Worm (Caenorhabditis elegans) whole organism, L4 larva: Measurements from ENCODE around the gene F55C10.4.

Experiments
- R02D3.7 ChIP-seq: fragments of 150-350 bp; sonication (generic microtip); optimal IDR thresholded peaks from 3 replicates; lab custom pipeline; 2014; ENCODE audit warnings: missing biosample characterization, missing genetic modification characterization
- ama-1 ChIP-seq: fragments of 150-350 bp; optimal IDR thresholded peaks from 2 replicates; lab custom pipeline; 2014; ENCODE audit warnings: inconsistent platforms, mixed read lengths
- ceh-44 ChIP-seq: fragments of 200-800 bp; sonication (Bioruptor generic); IDR thresholded peaks from 2 replicates; pipeline ENCODE4 v1.3.6; 2022; ENCODE audit warnings: missing genetic modification reagents, missing genetic modification characterization, missing compliant biosample characterization
- ceh-82 ChIP-seq: sonication (generic microtip); optimal IDR thresholded peaks from 2 replicates; lab custom pipeline; 2017; ENCODE audit warnings: missing biosample characterization, missing genetic modification characterization
- cey-2 ChIP-seq: sonication (generic microtip); optimal IDR thresholded peaks from 3 replicates; lab custom pipeline; 2017; ENCODE audit warnings: missing genetic modification characterization, mild to moderate bottlenecking, missing compliant biosample characterization, antibody characterized with exemption, borderline replicate concordance; ENCODE audit not compliant: insufficient read depth
- egl-27 ChIP-seq: sonication (generic microtip); optimal IDR thresholded peaks from 3 replicates; lab custom pipeline; 2017; ENCODE audit warnings: missing biosample characterization, missing genetic modification reagents, missing genetic modification characterization
- lin-15B ChIP-seq: fragments of 150-350 bp; sonication (generic microtip); optimal IDR thresholded peaks from 3 replicates; lab custom pipeline; 2014; ENCODE audit warnings: missing biosample characterization, missing genetic modification characterization
- saeg-2 ChIP-seq: fragments of 200-800 bp; sonication (Bioruptor generic); IDR thresholded peaks from 2 replicates; pipeline ENCODE4 v1.3.6; 2022; ENCODE audit warnings: missing genetic modification reagents, missing genetic modification characterization, missing compliant biosample characterization
- sdz-12 ChIP-seq: fragments of 200-800 bp; sonication (Bioruptor generic); optimal IDR thresholded peaks from 2 replicates; lab custom pipeline; 2018; ENCODE audit warnings: mild to moderate bottlenecking, missing genetic modification characterization, missing compliant biosample characterization
- zip-11 ChIP-seq: fragments of 200-800 bp; sonication (Bioruptor generic); IDR thresholded peaks from 2 replicates; pipeline ENCODE4 v1.3.6; 2022; ENCODE audit warnings: missing genetic modification characterization, missing compliant biosample characterization

- TF ChIP-seq ama-1 (no peak), ceh-44 (no peak), sdz-12 (GFP tag; lab: Kevin White, UChicago) (no peak), ceh-82 (tag; lab: Kevin White, UChicago) (no peak), lin-15B (no peak), saeg-2 (no peak), zip-11 (GFP tag; lab: Robert Waterston, UW) (no peak), egl-27 (tag; lab: Kevin White, UChicago) (no peak), cey-2 (tag; lab: Kevin White, UChicago) (no peak), R02D3.7 (no peak)
Observed at ce11 chrV:11344816-11345336, 41.7 kb upstream of the F55C10.4 start.
